Fruit fly (Drosophila melanogaster) whole organism, pupa: ENCODE measurements around the gene CG17707.

ENCODE experiments used
- CG10348 ChIP-seq: fragments of 200-800 bp; sonication (Bioruptor generic); IDR thresholded peaks from 2 replicates; pipeline ENCODE4 v1.3.6; 2022; ENCODE audit warnings: missing biosample characterization, missing genetic modification characterization
- CG12605 ChIP-seq: fragments of 200-800 bp; sonication (Bioruptor generic); IDR thresholded peaks from 2 replicates; pipeline ENCODE4 v1.3.6; 2022; ENCODE audit warnings: missing biosample characterization, missing genetic modification characterization
- CG13204 ChIP-seq: fragments of 200-800 bp; sonication (Bioruptor generic); optimal IDR thresholded peaks from 2 replicates; lab custom pipeline; 2018; ENCODE audit warnings: missing biosample characterization, mild to moderate bottlenecking, missing genetic modification characterization, moderate library complexity
- CG17806 ChIP-seq: fragments of 200-800 bp; sonication (Bioruptor generic); optimal IDR thresholded peaks from 2 replicates; lab custom pipeline; 2018; ENCODE audit warnings: missing biosample characterization, mild to moderate bottlenecking, missing genetic modification characterization, moderate library complexity
- CG4496 ChIP-seq: fragments of 200-800 bp; sonication (Bioruptor generic); IDR thresholded peaks from 3 replicates; pipeline ENCODE4 v1.3.6; 2022; ENCODE audit warnings: missing biosample characterization, missing genetic modification characterization
- D1 ChIP-seq: fragments of 200-800 bp; sonication (Bioruptor generic); optimal IDR thresholded peaks from 2 replicates; lab custom pipeline; 2018; ENCODE audit warnings: missing biosample characterization, mild to moderate bottlenecking, missing genetic modification characterization, moderate library complexity
- EcR ChIP-seq: fragments of 200-800 bp; sonication (Bioruptor generic); optimal IDR thresholded peaks from 3 replicates; lab custom pipeline; 2019; ENCODE audit warnings: missing biosample characterization, missing genetic modification characterization, mild to moderate bottlenecking, moderate library complexity, missing genetic modification reagents
- Ets98B ChIP-seq: fragments of 200-800 bp; sonication (Bioruptor generic); IDR thresholded peaks from 2 replicates; pipeline ENCODE4 v1.3.6; 2022; ENCODE audit warnings: missing biosample characterization, missing genetic modification characterization
- Pif1A ChIP-seq: fragments of 200-800 bp; sonication (Bioruptor generic); optimal IDR thresholded peaks from 3 replicates; lab custom pipeline; 2016; ENCODE audit warnings: missing biosample characterization, missing genetic modification characterization
- Pif1B ChIP-seq: fragments of 200-800 bp; sonication (Bioruptor generic); optimal IDR thresholded peaks from 3 replicates; lab custom pipeline; 2016; ENCODE audit warnings: missing biosample characterization, missing genetic modification characterization
- Snoo ChIP-seq: fragments of 200-800 bp; sonication (Bioruptor generic); optimal IDR thresholded peaks from 3 replicates; lab custom pipeline; 2017; ENCODE audit warnings: missing biosample characterization, mild to moderate bottlenecking, missing genetic modification characterization, inconsistent platforms
- fd96Ca ChIP-seq: fragments of 200-800 bp; sonication (Bioruptor generic); IDR thresholded peaks from 3 replicates; pipeline ENCODE4 v1.3.6; 2022; ENCODE audit warnings: missing biosample characterization, missing genetic modification characterization
- gl ChIP-seq: fragments of 200-800 bp; sonication (Bioruptor generic); optimal IDR thresholded peaks from 2 replicates; lab custom pipeline; 2018; ENCODE audit warnings: missing biosample characterization, mild to moderate bottlenecking, missing genetic modification characterization

The CG17707 gene

dm6 chrX:115006-115405 lies 33.2 kb downstream of the CG17707 start:
- TF ChIP-seq CG10348 (GFP tag; lab: Robert Waterston, UW) (no peak), Pif1A (no peak), CG13204 (GFP tag; lab: Kevin White, UChicago) (no peak), CG4496 (GFP tag; lab: Robert Waterston, UW) (no peak), Snoo (no peak), gl (no peak), D1 (no peak), CG17806 (tag; lab: Kevin White, UChicago) (no peak), Ets98B (GFP tag; lab: Robert Waterston, UW) (no peak), CG12605 (GFP tag; lab: Robert Waterston, UW) (no peak), EcR (no peak), Pif1B (no peak), fd96Ca (no peak)
